Worm (Caenorhabditis elegans): ENCODE results near the gene mdt-30.

- TF ChIP-seq F57A8.1 (GFP tag; optimal IDR thresholded peaks at IDR 0.05) (no peak), F57C9.4 (tag; optimal IDR thresholded peaks at IDR 0.05) (no peak), ccch-3 (GFP tag; optimal IDR thresholded peaks at IDR 0.05) (no peak), unc-130 (GFP tag; optimal IDR thresholded peaks at IDR 0.05) (no peak), ama-1 (optimal IDR thresholded peaks at IDR 0.05) (no peak), ama-1 (GFP tag; optimal IDR thresholded peaks at IDR 0.05) (no peak), nfya-2 (GFP tag; IDR thresholded peaks at IDR 0.05) (no peak), nhr-120 (GFP tag; IDR thresholded peaks at IDR 0.05) (no peak), snpc-1.1 (tag; optimal IDR thresholded peaks at IDR 0.05; ENCODE audit: insufficient read depth) (no peak), dpl-1 (GFP tag; optimal IDR thresholded peaks at IDR 0.05) (no peak), ceh-100 (GFP tag; IDR thresholded peaks at IDR 0.05) (no peak)
These were observed 37.3 kb upstream of the mdt-30 start for ce11 chrIII:8065101-8065500.
